Worm (Caenorhabditis elegans) whole organism, L4/young adult: ENCODE measurements around the gene W03G11.4.

Experiments used
- W03F9.2 ChIP-seq: fragments of 150-350 bp; optimal IDR thresholded peaks from 2 replicates; lab custom pipeline; 2014; ENCODE audit warnings: missing biosample characterization, missing genetic modification characterization
- dao-5 ChIP-seq: sonication (generic microtip); optimal IDR thresholded peaks from 2 replicates; lab custom pipeline; 2016; ENCODE audit warnings: missing genotype, missing genetic modification characterization, moderate library complexity, missing compliant biosample characterization
- him-1 ChIP-seq: sonication (generic microtip); optimal IDR thresholded peaks from 2 replicates; lab custom pipeline; 2016; ENCODE audit warnings: missing genotype, missing genetic modification reagents, missing genetic modification characterization, missing compliant biosample characterization

Gene W03G11.4

ce11 chrX:12034661-12035060, 58.3 kb downstream of the W03G11.4 start:
- TF ChIP-seq W03F9.2 (no peak), him-1 (tag; lab: Kevin White, UChicago) (no peak), dao-5 (no peak)

- no peak for TF ChIP-seq dao-5
- no peak for TF ChIP-seq him-1 (tag; lab: Kevin White, UChicago)
- TF ChIP-seq W03F9.2: no peak
Observed at ce11 chrX:12033937-12034336, 59.0 kb downstream of the W03G11.4 start, which contains the start of gene tsp-20. TSS of gene tsp-20 (minus strand) at chrX:12034037.
